Worm (Caenorhabditis elegans) whole organism, L2 larva: ENCODE results near the gene rab-19.
A peak's percentile ranks its signal among the peaks of the same experiment; 100 is the strongest.
"Not testable (repeated sequence)": the region's sequence is repeated elsewhere in the genome, so short reads cannot be mapped to it uniquely, and the experiment has no call there.

ENCODE experiments used
- C34F6.9 ChIP-seq: fragments of 150-350 bp; optimal IDR thresholded peaks from 2 replicates; lab custom pipeline; 2014; ENCODE audit warnings: missing biosample characterization, missing genetic modification characterization
- R02D3.7 ChIP-seq: fragments of 150-350 bp; optimal IDR thresholded peaks from 2 replicates; lab custom pipeline; 2014; ENCODE audit warnings: missing biosample characterization, missing genetic modification characterization
- Y55F3AM.14 ChIP-seq: fragments of 200-800 bp; sonication (Bioruptor generic); optimal IDR thresholded peaks from 2 replicates; lab custom pipeline; 2018; ENCODE audit warnings: mild to moderate bottlenecking, missing genetic modification characterization, missing compliant biosample characterization
- ZK546.5 ChIP-seq: sonication (generic microtip); optimal IDR thresholded peaks from 2 replicates; lab custom pipeline; 2017; ENCODE audit warnings: missing biosample characterization, missing genetic modification characterization
- alr-1 ChIP-seq: fragments of 150-350 bp; optimal IDR thresholded peaks from 2 replicates; lab custom pipeline; 2014; ENCODE audit warnings: missing biosample characterization, missing genetic modification characterization
- aly-2 ChIP-seq: fragments of 150-350 bp; optimal IDR thresholded peaks from 2 replicates; lab custom pipeline; 2014; ENCODE audit warnings: missing biosample characterization, missing genetic modification characterization
- ama-1 ChIP-seq: fragments of 150-350 bp; optimal IDR thresholded peaks from 2 replicates; lab custom pipeline; 2018; ENCODE audit warnings: inconsistent platforms
- blmp-1 ChIP-seq: sonication (generic microtip); optimal IDR thresholded peaks from 2 replicates; lab custom pipeline; 2017; ENCODE audit warnings: missing genetic modification characterization, mild to moderate bottlenecking, missing compliant biosample characterization, antibody characterized with exemption, moderate library complexity; ENCODE audit not compliant: insufficient read depth
- ceh-82 ChIP-seq: fragments of 150-350 bp; optimal IDR thresholded peaks from 2 replicates; lab custom pipeline; 2014; ENCODE audit warnings: missing biosample characterization, missing genetic modification characterization
- crh-2 ChIP-seq: sonication (generic microtip); optimal IDR thresholded peaks from 2 replicates; lab custom pipeline; 2017; ENCODE audit warnings: missing biosample characterization, missing genetic modification characterization
- dmd-4 ChIP-seq: sonication (generic microtip); optimal IDR thresholded peaks from 2 replicates; lab custom pipeline; 2017; ENCODE audit warnings: missing biosample characterization, missing genetic modification characterization
- elt-1 ChIP-seq: fragments of 150-350 bp; optimal IDR thresholded peaks from 2 replicates; lab custom pipeline; 2014; ENCODE audit warnings: missing biosample characterization, missing genetic modification characterization
- elt-3 ChIP-seq: sonication (generic microtip); optimal IDR thresholded peaks from 2 replicates; lab custom pipeline; 2017; ENCODE audit warnings: missing biosample characterization, missing genetic modification characterization
- gmeb-1 ChIP-seq: fragments of 150-350 bp; optimal IDR thresholded peaks from 2 replicates; lab custom pipeline; 2014; ENCODE audit warnings: missing biosample characterization, missing genetic modification characterization
- lin-11 ChIP-seq: fragments of 150-350 bp; sonication (generic microtip); optimal IDR thresholded peaks from 2 replicates; lab custom pipeline; 2014; ENCODE audit warnings: missing biosample characterization, missing genetic modification characterization, inconsistent platforms, mixed read lengths
- lin-13 ChIP-seq: fragments of 150-350 bp; optimal IDR thresholded peaks from 2 replicates; lab custom pipeline; 2014; ENCODE audit warnings: missing biosample characterization, missing genetic modification reagents, missing genetic modification characterization
- lin-39 ChIP-seq: fragments of 150-350 bp; optimal IDR thresholded peaks from 2 replicates; lab custom pipeline; 2014; ENCODE audit warnings: missing biosample characterization, missing genetic modification reagents, missing genetic modification characterization
- lsy-2 ChIP-seq, 2 experiments: fragments of 150-350 bp in 1 of 2; sonication (generic microtip) in 1 of 2; optimal IDR thresholded peaks; 2 replicates each; lab custom pipeline; 2014 to 2017; ENCODE audit warnings: missing biosample characterization in 2 of 2, missing genetic modification characterization in 2 of 2
- mab-5 ChIP-seq: fragments of 150-350 bp; optimal IDR thresholded peaks from 2 replicates; lab custom pipeline; 2014; ENCODE audit warnings: missing biosample characterization, missing genetic modification characterization
- mbf-1 ChIP-seq: sonication (generic microtip); optimal IDR thresholded peaks from 2 replicates; lab custom pipeline; 2017; ENCODE audit warnings: missing biosample characterization, missing genetic modification characterization
- nhr-10 ChIP-seq: sonication (generic microtip); optimal IDR thresholded peaks from 2 replicates; lab custom pipeline; 2017; ENCODE audit warnings: missing biosample characterization, missing genetic modification characterization
- nhr-12 ChIP-seq: fragments of 150-350 bp; optimal IDR thresholded peaks from 2 replicates; lab custom pipeline; 2014; ENCODE audit warnings: missing biosample characterization, missing genetic modification characterization
- nhr-129 ChIP-seq: fragments of 150-350 bp; optimal IDR thresholded peaks from 2 replicates; lab custom pipeline; 2014; ENCODE audit warnings: missing biosample characterization, missing genetic modification characterization
- nhr-23 ChIP-seq: fragments of 150-350 bp; optimal IDR thresholded peaks from 2 replicates; lab custom pipeline; 2014; ENCODE audit warnings: missing biosample characterization, missing genetic modification reagents, missing genetic modification characterization
- nhr-25 ChIP-seq: fragments of 150-350 bp; sonication (generic microtip); optimal IDR thresholded peaks from 3 replicates; lab custom pipeline; 2014; ENCODE audit warnings: missing biosample characterization, missing genetic modification characterization
- nhr-6 ChIP-seq: fragments of 150-350 bp; optimal IDR thresholded peaks from 2 replicates; lab custom pipeline; 2014; ENCODE audit warnings: missing biosample characterization, missing genetic modification characterization
- nhr-77 ChIP-seq: fragments of 150-350 bp; optimal IDR thresholded peaks from 2 replicates; lab custom pipeline; 2014; ENCODE audit warnings: missing biosample characterization, missing genetic modification characterization
- sem-4 ChIP-seq: fragments of 150-350 bp; optimal IDR thresholded peaks from 2 replicates; lab custom pipeline; 2014; ENCODE audit warnings: missing biosample characterization, missing genetic modification reagents, missing genetic modification characterization
- sma-3 ChIP-seq: sonication (generic microtip); optimal IDR thresholded peaks from 2 replicates; lab custom pipeline; 2016; ENCODE audit warnings: missing genetic modification reagents, missing genetic modification characterization, missing compliant biosample characterization
- sma-9 ChIP-seq, 2 experiments: fragments of 150-350 bp in 1 of 2; sonication (generic microtip) in 1 of 2; optimal IDR thresholded peaks; 2 replicates each; lab custom pipeline; 2014 to 2016; ENCODE audit warnings: missing genetic modification characterization in 2 of 2, mild to moderate bottlenecking in 1 of 2, missing biosample characterization in 1 of 2, missing compliant biosample characterization in 1 of 2, missing genetic modification reagents in 1 of 2, moderate library complexity in 1 of 2
- snpc-4 ChIP-seq: fragments of 150-350 bp; optimal IDR thresholded peaks from 2 replicates; lab custom pipeline; 2014; ENCODE audit warnings: missing biosample characterization, missing genetic modification characterization
- unc-39 ChIP-seq: fragments of 150-350 bp; optimal IDR thresholded peaks from 2 replicates; lab custom pipeline; 2014; ENCODE audit warnings: missing biosample characterization, missing genetic modification characterization
- unc-55 ChIP-seq: fragments of 150-350 bp; sonication (generic microtip); optimal IDR thresholded peaks from 3 replicates; lab custom pipeline; 2014; ENCODE audit warnings: missing biosample characterization, missing genetic modification reagents, missing genetic modification characterization
- zag-1 ChIP-seq: fragments of 150-350 bp; optimal IDR thresholded peaks from 2 replicates; lab custom pipeline; 2014; ENCODE audit warnings: missing biosample characterization, missing genetic modification characterization
- ztf-11 ChIP-seq: sonication (generic microtip); optimal IDR thresholded peaks from 2 replicates; lab custom pipeline; 2017; ENCODE audit warnings: missing biosample characterization, missing genetic modification characterization
- ztf-4 ChIP-seq: fragments of 150-350 bp; optimal IDR thresholded peaks from 2 replicates; lab custom pipeline; 2014; ENCODE audit warnings: missing biosample characterization, missing genetic modification characterization

rab-19 gene

DNA sequence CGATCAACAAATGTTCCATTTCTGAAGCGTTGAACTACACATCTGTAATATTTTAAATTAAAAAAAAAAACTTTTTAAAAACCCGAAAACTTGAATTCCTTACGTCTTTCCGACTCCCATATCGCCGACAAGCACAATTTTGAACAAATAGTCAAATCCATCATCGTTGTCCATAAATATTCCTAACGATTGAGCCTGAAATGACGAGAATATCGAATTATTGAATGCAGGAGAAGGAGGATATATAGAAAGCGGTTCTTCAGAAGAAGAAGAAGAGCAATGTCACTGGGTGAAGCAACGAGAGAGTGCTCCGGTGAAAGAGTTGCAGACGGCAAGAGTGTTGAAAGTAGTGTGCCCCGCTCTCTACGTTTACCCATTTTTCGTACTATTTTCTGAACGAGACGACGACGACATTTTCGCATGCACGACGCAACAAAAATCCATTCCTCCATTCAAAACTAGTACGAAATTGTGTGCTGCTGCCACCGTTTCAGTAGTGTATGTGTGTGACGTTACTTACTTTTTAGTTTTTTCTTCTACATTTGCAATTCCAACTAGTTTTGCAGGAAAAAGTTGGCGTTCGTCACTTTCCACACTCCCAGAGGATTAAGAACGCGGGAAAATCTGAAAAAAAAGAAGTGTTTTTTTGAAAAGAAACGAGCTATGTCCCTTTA, at the start of gene rab-19:
Gene rab-19, minus strand, starts transcription at position 624 of the 674 bp plus-strand sequence.
- TF ChIP-seq crh-2 (tag; lab: Kevin White, UChicago) = no peak
- no peak for TF ChIP-seq unc-39 (tag; lab: Kevin White, UChicago)
- TF ChIP-seq nhr-12 (tag; lab: Kevin White, UChicago) = no peak
- no peak for TF ChIP-seq ZK546.5
- TF ChIP-seq nhr-10 (tag; lab: Kevin White, UChicago) = no peak
- TF ChIP-seq nhr-6 (tag; lab: Kevin White, UChicago) = no peak
- peak; percentile 87 for TF ChIP-seq nhr-129 (tag; lab: Kevin White, UChicago)
- no peak for TF ChIP-seq lin-39 (tag; lab: Kevin White, UChicago)
- peak in 1 of 2 experiments; percentile 35 for TF ChIP-seq lsy-2 (tag; optimal IDR thresholded peaks at IDR 0.05; lab: Kevin White, UChicago)
- TF ChIP-seq ama-1 (lab: Kevin White, UChicago) = no peak
- peak; percentile 37 for TF ChIP-seq lin-11 (tag; lab: Kevin White, UChicago)
- TF ChIP-seq nhr-25 (tag; lab: Kevin White, UChicago) = no peak
- no peak for TF ChIP-seq dmd-4 (tag; lab: Kevin White, UChicago)
- TF ChIP-seq C34F6.9 (tag; lab: Kevin White, UChicago) = peak; percentile 37
- no peak for TF ChIP-seq sma-3 (GFP tag; lab: Kevin White, UChicago)
- TF ChIP-seq ztf-4 (tag; lab: Kevin White, UChicago) = no peak
- no peak for TF ChIP-seq elt-1 (tag; lab: Kevin White, UChicago)
- no peak for TF ChIP-seq aly-2
- no peak for TF ChIP-seq blmp-1 (tag; lab: Kevin White, UChicago)
- TF ChIP-seq sma-9 (GFP tag; optimal IDR thresholded peaks at IDR 0.05; lab: Kevin White, UChicago) = no peak
- TF ChIP-seq sma-9 (tag; optimal IDR thresholded peaks at IDR 0.05; lab: Kevin White, UChicago) = no peak
- no peak for TF ChIP-seq mbf-1 (tag; lab: Kevin White, UChicago)
- no peak for TF ChIP-seq gmeb-1 (tag; lab: Kevin White, UChicago)
- no peak for TF ChIP-seq sem-4

ce11 chrIV:13433904-13434303, 49.7 kb upstream of the rab-19 start, which contains the start of gene K09B11.5:
Gene K09B11.5 (minus strand): TSS chrIV:13434004.
- not testable (repeated sequence) for TF ChIP-seq zag-1 (tag; lab: Kevin White, UChicago); lin-11 (tag; lab: Kevin White, UChicago); Y55F3AM.14 (GFP tag; lab: Kevin White, UChicago)

- TF ChIP-seq unc-55 (GFP tag; lab: Kevin White, UChicago) (peak; percentile 28), lin-13 (peak; percentile 39), snpc-4 (tag; lab: Kevin White, UChicago) (peak; percentile 84)
These were observed 46.0 kb upstream of the rab-19 start for ce11 chrIV:13430137-13430536.

ce11 chrIV:13429240-13429639, 45.1 kb upstream of the rab-19 start, which contains the start of gene K09B11.4:
Gene K09B11.4 (plus strand): TSS chrIV:13429540.
- TF ChIP-seq alr-1 (tag; lab: Kevin White, UChicago) = no peak
- TF ChIP-seq sma-9 (GFP tag; optimal IDR thresholded peaks at IDR 0.05; lab: Kevin White, UChicago) = no peak
- no peak for TF ChIP-seq sma-9 (tag; optimal IDR thresholded peaks at IDR 0.05; lab: Kevin White, UChicago)
- TF ChIP-seq crh-2 (tag; lab: Kevin White, UChicago) = no peak
- no peak for TF ChIP-seq nhr-25 (tag; lab: Kevin White, UChicago)
- TF ChIP-seq dmd-4 (tag; lab: Kevin White, UChicago) = no peak
- TF ChIP-seq lin-13 = no peak
- TF ChIP-seq elt-3 (tag; lab: Kevin White, UChicago) = no peak

DNA sequence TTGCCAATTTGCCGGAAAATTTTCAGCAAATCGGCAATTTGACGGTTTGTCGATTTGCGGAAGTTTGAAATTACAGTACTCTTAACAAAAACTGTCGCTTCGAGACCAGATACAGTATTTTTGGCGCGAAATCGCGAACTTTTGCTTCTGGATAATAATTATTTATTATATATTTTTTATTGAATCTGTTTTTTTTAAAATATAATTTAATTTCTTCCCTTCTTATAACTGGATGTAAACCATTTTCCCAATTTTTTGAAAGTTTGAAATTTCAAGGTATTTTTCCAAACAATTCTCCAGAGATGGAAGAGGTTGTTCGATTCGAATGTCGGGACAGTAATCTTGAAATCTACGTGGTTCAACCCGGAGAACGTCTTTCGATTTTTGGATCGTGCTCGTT, 38.0 kb upstream of the rab-19 start, which contains the start of gene nol-9:
Gene nol-9, plus strand, starts transcription at position 301 of the 400 bp plus-strand sequence.
- TF ChIP-seq zag-1 (tag; lab: Kevin White, UChicago) (no peak), mbf-1 (tag; lab: Kevin White, UChicago) (no peak), elt-3 (tag; lab: Kevin White, UChicago) (no peak), nhr-23 (no peak), ztf-11 (tag; lab: Kevin White, UChicago) (no peak), C34F6.9 (tag; lab: Kevin White, UChicago) (no peak), lin-13 (no peak), nhr-77 (tag; lab: Kevin White, UChicago) (no peak), mab-5 (tag; lab: Kevin White, UChicago) (no peak), nhr-12 (tag; lab: Kevin White, UChicago) (no peak), R02D3.7 (no peak), nhr-129 (tag; lab: Kevin White, UChicago) (no peak), lin-11 (tag; lab: Kevin White, UChicago) (no peak), unc-39 (tag; lab: Kevin White, UChicago) (no peak), ceh-82 (no peak), alr-1 (tag; lab: Kevin White, UChicago) (no peak), lin-39 (tag; lab: Kevin White, UChicago) (no peak), nhr-6 (tag; lab: Kevin White, UChicago) (no peak), aly-2 (no peak)
- TF ChIP-seq, all 48 proteins: peak for 0
